Fruit fly (Drosophila melanogaster): ENCODE data around the gene Suv3.

The Suv3 gene

dm6 chr3R:4311067-4311723, at the start of gene Suv3:
TSS of gene Suv3 (plus strand) at chr3R:4311555.
- no peak for TF ChIP-seq dsx (GFP tag; optimal IDR thresholded peaks at IDR 0.05; ENCODE audit: poor library complexity, severe bottlenecking)
- no peak for TF ChIP-seq CG6854 (GFP tag; optimal IDR thresholded peaks at IDR 0.05)
- TF ChIP-seq acj6 (GFP tag; optimal IDR thresholded peaks at IDR 0.05): peak; percentile 19
- TF ChIP-seq CG15336 (GFP tag; IDR thresholded peaks at IDR 0.05): 0 out of 2 replicates have a peak, but pooled peaks have one; percentile 17
- peak; percentile 21 for TF ChIP-seq fkh (GFP tag; optimal IDR thresholded peaks at IDR 0.05)
- TF ChIP-seq CG8632 (GFP tag; optimal IDR thresholded peaks at IDR 0.05): peak; percentile 17
- TF ChIP-seq fd85E (GFP tag; optimal IDR thresholded peaks at IDR 0.05): no peak
- peak; percentile 61 for TF ChIP-seq CG3032 (tag; optimal IDR thresholded peaks at IDR 0.05)
- no peak for TF ChIP-seq CG3919 (GFP tag; optimal IDR thresholded peaks at IDR 0.05)
- no peak for TF ChIP-seq CG6276 (GFP tag; optimal IDR thresholded peaks at IDR 0.05)
- peak; percentile 83 for TF ChIP-seq vri (GFP tag; optimal IDR thresholded peaks at IDR 0.05)
- TF ChIP-seq CG8119 (GFP tag; IDR thresholded peaks at IDR 0.05): peak; percentile 50; the same call in 1 of the 3 replicates
- TF ChIP-seq Sox15 (GFP tag; optimal IDR thresholded peaks at IDR 0.05): no peak
- peak; percentile 11 for TF ChIP-seq lz (GFP tag; optimal IDR thresholded peaks at IDR 0.05)
- no peak for TF ChIP-seq Lpt (GFP tag; optimal IDR thresholded peaks at IDR 0.05)
- no peak for TF ChIP-seq CG8319 (GFP tag; optimal IDR thresholded peaks at IDR 0.05)
- peak; percentile 46 for TF ChIP-seq achi (GFP tag; optimal IDR thresholded peaks at IDR 0.05)
- peak; percentile 5 for TF ChIP-seq Hr39 (GFP tag; optimal IDR thresholded peaks at IDR 0.05)
- TF ChIP-seq CG31627 (GFP tag; optimal IDR thresholded peaks at IDR 0.05): peak; percentile 5
- peak; percentile 45 for TF ChIP-seq CG34406 (GFP tag; optimal IDR thresholded peaks at IDR 0.05)
- peak; percentile 74 for TF ChIP-seq Eip78C (GFP tag)
- no peak; the same call in 2 of the 3 replicates for TF ChIP-seq eg (GFP tag; IDR thresholded peaks at IDR 0.05)
- TF ChIP-seq esn (GFP tag; optimal IDR thresholded peaks at IDR 0.05): peak; percentile 40
- peak; percentile 28 for TF ChIP-seq Ets96B (tag; optimal IDR thresholded peaks at IDR 0.05)
- no peak for TF ChIP-seq Sox102F (GFP tag; optimal IDR thresholded peaks at IDR 0.05)

- TF ChIP-seq CG6163 (GFP tag; IDR thresholded peaks at IDR 0.05): no peak
- no peak for TF ChIP-seq CG8319 (GFP tag; optimal IDR thresholded peaks at IDR 0.05)
- peak; percentile 52 for TF ChIP-seq Eip78C (GFP tag)
- peak; percentile 35 for TF ChIP-seq CG32006 (GFP tag; optimal IDR thresholded peaks at IDR 0.05)
- no peak for TF ChIP-seq CG4318 (GFP tag; optimal IDR thresholded peaks at IDR 0.05)
These were observed 44.9 kb upstream of the Suv3 start, which contains the start of gene CG1092 for dm6 chr3R:4266470-4266869. TSS of gene CG1092 (plus strand) at chr3R:4266770.

DNA sequence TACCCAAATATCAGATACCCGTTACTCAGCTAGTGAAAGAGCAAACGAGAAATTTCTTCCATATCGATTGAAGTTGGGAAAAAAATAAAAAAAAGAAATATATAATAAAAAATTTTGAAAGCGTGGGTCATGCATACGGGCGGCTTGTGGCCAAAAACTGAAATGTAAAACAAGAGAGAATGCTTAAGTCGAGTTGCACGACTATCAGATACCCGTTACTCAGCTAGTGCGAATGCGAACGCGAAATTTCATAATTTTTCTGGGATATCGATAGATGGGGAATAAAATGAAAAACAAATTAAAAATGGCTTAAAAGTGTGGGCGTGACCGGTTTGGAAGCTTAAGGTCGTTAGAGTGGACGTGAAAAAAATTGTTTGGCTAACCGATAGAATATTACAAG, 43.0 kb upstream of the Suv3 start:
- no peak for TF ChIP-seq CG8119 (GFP tag; IDR thresholded peaks at IDR 0.05)
- TF ChIP-seq svp (GFP tag): peak; percentile 10
- no peak for TF ChIP-seq CG7368 (GFP tag; optimal IDR thresholded peaks at IDR 0.05)
- no peak for TF ChIP-seq CG32006 (GFP tag; optimal IDR thresholded peaks at IDR 0.05)
- TF ChIP-seq ss (GFP tag; optimal IDR thresholded peaks at IDR 0.05): no peak
- no peak for TF ChIP-seq CG8319 (GFP tag; optimal IDR thresholded peaks at IDR 0.05)
- no peak for TF ChIP-seq Eip78C (GFP tag)
- no peak for TF ChIP-seq achi (GFP tag; optimal IDR thresholded peaks at IDR 0.05)

DNA sequence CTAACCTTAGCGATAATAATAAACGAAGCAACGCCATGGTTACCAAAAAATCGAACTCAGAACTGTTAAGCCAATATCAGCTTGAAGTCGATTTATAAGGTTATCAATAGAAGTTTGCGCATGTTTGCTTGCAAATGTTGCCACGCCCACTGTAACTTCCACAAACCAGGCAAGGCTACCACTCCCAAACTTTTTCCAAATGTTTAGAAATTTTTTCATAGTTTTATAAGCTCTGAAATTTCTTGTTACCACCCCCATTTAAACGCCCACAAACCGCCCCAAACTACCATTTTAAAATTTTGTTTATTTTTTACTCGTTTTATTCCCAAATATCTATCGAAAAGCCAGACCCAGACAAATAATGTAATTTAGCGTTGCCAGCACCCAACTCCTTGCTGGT, 33.5 kb upstream of the Suv3 start, which contains the start of gene flip:
Gene flip (minus strand): TSS at position 101 of the 400 bp plus-strand sequence.
- TF ChIP-seq CG6792 (GFP tag; optimal IDR thresholded peaks at IDR 0.05): no peak
- TF ChIP-seq lz (GFP tag; optimal IDR thresholded peaks at IDR 0.05): no peak
- TF ChIP-seq CG10631 (GFP tag; optimal IDR thresholded peaks at IDR 0.05): no peak
- TF ChIP-seq Eip75B (GFP tag; optimal IDR thresholded peaks at IDR 0.05): no peak
- TF ChIP-seq Lpt (GFP tag; optimal IDR thresholded peaks at IDR 0.05): no peak
- no peak for TF ChIP-seq Sox15 (GFP tag; optimal IDR thresholded peaks at IDR 0.05)
- no peak for TF ChIP-seq vri (GFP tag; optimal IDR thresholded peaks at IDR 0.05)
- no peak for TF ChIP-seq CG11762 (GFP tag; optimal IDR thresholded peaks at IDR 0.05; ENCODE audit: insufficient read depth)
- no peak for TF ChIP-seq esn (GFP tag; optimal IDR thresholded peaks at IDR 0.05)

Data from whole organism, prepupa.